Worm (Caenorhabditis elegans) whole organism, L3 larva: ENCODE data around the gene C06H2.2.

Source experiments
- R02D3.7 ChIP-seq: fragments of 150-350 bp; optimal IDR thresholded peaks from 2 replicates; lab custom pipeline; 2014; ENCODE audit warnings: missing biosample characterization, missing genetic modification characterization
- ZK546.5 ChIP-seq: sonication (generic microtip); optimal IDR thresholded peaks from 2 replicates; lab custom pipeline; 2017; ENCODE audit warnings: missing biosample characterization, missing genetic modification characterization
- ama-1 ChIP-seq: fragments of 150-350 bp; optimal IDR thresholded peaks from 2 replicates; lab custom pipeline; 2018
- ceh-16 ChIP-seq: sonication (generic microtip); optimal IDR thresholded peaks from 2 replicates; lab custom pipeline; 2017; ENCODE audit warnings: missing biosample characterization, missing genetic modification characterization
- ceh-28 ChIP-seq: fragments of 150-350 bp; optimal IDR thresholded peaks from 2 replicates; lab custom pipeline; 2014; ENCODE audit warnings: missing biosample characterization, missing genetic modification reagents, missing genetic modification characterization
- ceh-82 ChIP-seq: fragments of 150-350 bp; optimal IDR thresholded peaks from 2 replicates; lab custom pipeline; 2014; ENCODE audit warnings: missing biosample characterization, missing genetic modification characterization
- ceh-9 ChIP-seq: sonication (generic microtip); optimal IDR thresholded peaks from 2 replicates; lab custom pipeline; 2018; ENCODE audit warnings: missing biosample characterization, missing genetic modification characterization
- daf-12 ChIP-seq: fragments of 150-350 bp; optimal IDR thresholded peaks from 2 replicates; lab custom pipeline; 2014; ENCODE audit warnings: missing biosample characterization, missing genetic modification reagents, missing genetic modification characterization
- egl-27 ChIP-seq: sonication (generic microtip); optimal IDR thresholded peaks from 4 replicates; lab custom pipeline; 2017; ENCODE audit warnings: missing biosample characterization, missing genetic modification reagents, missing genetic modification characterization
- egl-5 ChIP-seq: fragments of 150-350 bp; optimal IDR thresholded peaks from 2 replicates; lab custom pipeline; 2017; ENCODE audit warnings: missing biosample characterization, missing genetic modification reagents, missing genetic modification characterization, inconsistent platforms
- elt-1 ChIP-seq: fragments of 150-350 bp; optimal IDR thresholded peaks from 2 replicates; lab custom pipeline; 2014; ENCODE audit warnings: missing biosample characterization, missing genetic modification characterization
- elt-2 ChIP-seq: sonication (generic microtip); optimal IDR thresholded peaks from 2 replicates; lab custom pipeline; 2016; ENCODE audit warnings: missing genetic modification reagents, mild to moderate bottlenecking, missing genetic modification characterization, missing compliant biosample characterization
- elt-3 ChIP-seq, 3 experiments: fragments of 150-350 bp in 1 of 3; sonication (generic microtip) in 2 of 3; optimal IDR thresholded peaks; 2 replicates in 2 of 3; 4 replicates in 1 of 3; lab custom pipeline; 2014 to 2017; ENCODE audit warnings: missing biosample characterization in 3 of 3, missing genetic modification characterization in 3 of 3
- eor-1 ChIP-seq, 2 experiments: fragments of 150-350 bp; optimal IDR thresholded peaks; 2 replicates each; lab custom pipeline; 2014 to 2018; ENCODE audit warnings: missing biosample characterization in 2 of 2, missing genetic modification characterization in 2 of 2
- fkh-10 ChIP-seq: sonication (generic microtip); optimal IDR thresholded peaks from 2 replicates; lab custom pipeline; 2017; ENCODE audit warnings: missing biosample characterization, missing genetic modification reagents, missing genetic modification characterization
- fos-1 ChIP-seq: fragments of 150-350 bp; optimal IDR thresholded peaks from 2 replicates; lab custom pipeline; 2014; ENCODE audit warnings: missing biosample characterization, missing genetic modification characterization
- hmg-11 ChIP-seq: sonication (generic microtip); optimal IDR thresholded peaks from 2 replicates; lab custom pipeline; 2016; ENCODE audit warnings: missing genetic modification characterization, missing compliant biosample characterization
- jun-1 ChIP-seq: fragments of 150-350 bp; optimal IDR thresholded peaks from 2 replicates; lab custom pipeline; 2014; ENCODE audit warnings: missing biosample characterization, missing genetic modification reagents, missing genetic modification characterization
- lin-15B ChIP-seq: fragments of 150-350 bp; optimal IDR thresholded peaks from 2 replicates; lab custom pipeline; 2014; ENCODE audit warnings: missing biosample characterization, missing genetic modification characterization
- lin-39 ChIP-seq: fragments of 150-350 bp; optimal IDR thresholded peaks from 2 replicates; lab custom pipeline; 2018; ENCODE audit warnings: missing biosample characterization, missing genetic modification reagents, missing genetic modification characterization
- lsy-12 ChIP-seq: sonication (generic microtip); optimal IDR thresholded peaks from 2 replicates; lab custom pipeline; 2016; ENCODE audit warnings: mild to moderate bottlenecking, missing genetic modification characterization, missing compliant biosample characterization
- mdl-1 ChIP-seq: fragments of 150-350 bp; optimal IDR thresholded peaks from 2 replicates; lab custom pipeline; 2014; ENCODE audit warnings: missing biosample characterization, missing genetic modification characterization
- nfya-1 ChIP-seq: sonication (generic microtip); optimal IDR thresholded peaks from 2 replicates; lab custom pipeline; 2017; ENCODE audit warnings: missing genetic modification characterization, mild to moderate bottlenecking, missing compliant biosample characterization, antibody characterized with exemption, moderate library complexity; ENCODE audit not compliant: insufficient read depth
- nhr-11 ChIP-seq: fragments of 150-350 bp; optimal IDR thresholded peaks from 2 replicates; lab custom pipeline; 2014; ENCODE audit warnings: missing biosample characterization, missing genetic modification characterization
- nhr-12 ChIP-seq: fragments of 150-350 bp; optimal IDR thresholded peaks from 2 replicates; lab custom pipeline; 2014; ENCODE audit warnings: missing biosample characterization, missing genetic modification characterization
- nhr-23 ChIP-seq: fragments of 150-350 bp; optimal IDR thresholded peaks from 2 replicates; lab custom pipeline; 2014; ENCODE audit warnings: missing biosample characterization, missing genetic modification reagents, missing genetic modification characterization
- nhr-25 ChIP-seq: sonication (generic microtip); optimal IDR thresholded peaks from 2 replicates; lab custom pipeline; 2017; ENCODE audit warnings: missing biosample characterization, missing genetic modification characterization
- nhr-28 ChIP-seq: fragments of 150-350 bp; optimal IDR thresholded peaks from 2 replicates; lab custom pipeline; 2014; ENCODE audit warnings: missing biosample characterization, missing genetic modification characterization
- nhr-43 ChIP-seq: sonication (generic microtip); optimal IDR thresholded peaks from 2 replicates; lab custom pipeline; 2016; ENCODE audit warnings: mild to moderate bottlenecking, missing genetic modification characterization, missing compliant biosample characterization; ENCODE audit not compliant: poor library complexity, severe bottlenecking
- nhr-67 ChIP-seq: fragments of 150-350 bp; optimal IDR thresholded peaks from 2 replicates; lab custom pipeline; 2014; ENCODE audit warnings: missing biosample characterization, missing genetic modification characterization
- nhr-77 ChIP-seq: fragments of 150-350 bp; optimal IDR thresholded peaks from 2 replicates; lab custom pipeline; 2014; ENCODE audit warnings: missing biosample characterization, missing genetic modification characterization
- pha-4 ChIP-seq: fragments of 150-350 bp; optimal IDR thresholded peaks from 2 replicates; lab custom pipeline; 2014; ENCODE audit warnings: missing biosample characterization, missing genetic modification reagents, missing genetic modification characterization
- skn-1 ChIP-seq: fragments of 150-350 bp; optimal IDR thresholded peaks from 2 replicates; lab custom pipeline; 2014; ENCODE audit warnings: missing biosample characterization, missing genetic modification characterization
- snpc-4 ChIP-seq: fragments of 150-350 bp; optimal IDR thresholded peaks from 2 replicates; lab custom pipeline; 2014; ENCODE audit warnings: missing biosample characterization, missing genetic modification characterization
- tbx-2 ChIP-seq: sonication (generic microtip); optimal IDR thresholded peaks from 2 replicates; lab custom pipeline; 2016; ENCODE audit warnings: mild to moderate bottlenecking, missing genetic modification characterization, missing compliant biosample characterization
- unc-39 ChIP-seq: sonication (generic microtip); optimal IDR thresholded peaks from 4 replicates; lab custom pipeline; 2017; ENCODE audit warnings: missing biosample characterization, missing genetic modification characterization
- zag-1 ChIP-seq: fragments of 150-350 bp; optimal IDR thresholded peaks from 2 replicates; lab custom pipeline; 2014; ENCODE audit warnings: missing biosample characterization, missing genetic modification characterization
- ztf-11 ChIP-seq: fragments of 150-350 bp; optimal IDR thresholded peaks from 2 replicates; lab custom pipeline; 2014; ENCODE audit warnings: missing biosample characterization, missing genetic modification characterization
- ztf-4 ChIP-seq: fragments of 150-350 bp; optimal IDR thresholded peaks from 2 replicates; lab custom pipeline; 2014; ENCODE audit warnings: missing biosample characterization, missing genetic modification characterization

The C06H2.2 gene

DNA sequence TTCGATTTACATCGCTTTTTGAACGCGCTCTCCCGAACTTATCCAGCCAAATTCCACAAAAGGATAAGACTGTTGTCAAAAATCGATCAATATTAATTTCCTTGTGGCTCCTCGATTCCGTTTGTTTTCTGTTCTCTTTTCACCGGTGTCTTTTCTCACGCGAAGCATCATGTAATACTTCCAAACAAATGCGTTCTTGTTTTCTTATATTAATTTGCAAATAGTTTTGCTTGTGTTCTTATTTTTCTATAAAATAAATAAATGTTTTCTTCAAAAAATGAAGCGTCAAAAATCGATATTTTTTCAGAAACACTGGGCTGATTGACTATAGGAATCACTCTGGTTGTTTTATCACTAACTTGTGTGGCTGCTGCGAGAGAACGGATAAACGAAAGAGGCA lies 11.4 kb upstream of the C06H2.2 start, which contains the start of gene math-33:
TSS of gene math-33 (plus strand) at position 301 of the 400 bp plus-strand sequence.
- TF ChIP-seq fos-1 (tag; lab: Kevin White, UChicago) (no peak), ceh-16 (tag; lab: Kevin White, UChicago) (no peak), nhr-77 (tag; lab: Kevin White, UChicago) (no peak), R02D3.7 (tag; lab: Kevin White, UChicago) (no peak), nhr-12 (no peak), nhr-67 (no peak), egl-27 (tag; lab: Kevin White, UChicago) (no peak)
- TF ChIP-seq, all 47 proteins: peak for 0

- TF ChIP-seq nhr-25 (tag; lab: Kevin White, UChicago) (no peak), ama-1 (peak; percentile 17), nhr-43 (tag; lab: Kevin White, UChicago) (peak; percentile 60)
These were observed 6.8 kb upstream of the C06H2.2 start for ce11 chrV:11118179-11118725.

- TF ChIP-seq ztf-4 (tag; lab: Kevin White, UChicago), result no peak
- no peak for TF ChIP-seq nfya-1 (tag; lab: Kevin White, UChicago)
- TF ChIP-seq ama-1, result peak; percentile 54
- no peak for TF ChIP-seq nhr-67
- no peak for TF ChIP-seq ztf-11 (tag; lab: Kevin White, UChicago)
- no peak for TF ChIP-seq ceh-16 (tag; lab: Kevin White, UChicago)
- no peak for TF ChIP-seq lin-15B (tag; lab: Kevin White, UChicago)
- no peak for TF ChIP-seq snpc-4 (tag; lab: Kevin White, UChicago)
These were observed 5.7 kb upstream of the C06H2.2 start, which contains the start of gene scb-1 for ce11 chrV:11119294-11119755. Gene scb-1, minus strand, starts transcription at chrV:11119705.

DNA sequence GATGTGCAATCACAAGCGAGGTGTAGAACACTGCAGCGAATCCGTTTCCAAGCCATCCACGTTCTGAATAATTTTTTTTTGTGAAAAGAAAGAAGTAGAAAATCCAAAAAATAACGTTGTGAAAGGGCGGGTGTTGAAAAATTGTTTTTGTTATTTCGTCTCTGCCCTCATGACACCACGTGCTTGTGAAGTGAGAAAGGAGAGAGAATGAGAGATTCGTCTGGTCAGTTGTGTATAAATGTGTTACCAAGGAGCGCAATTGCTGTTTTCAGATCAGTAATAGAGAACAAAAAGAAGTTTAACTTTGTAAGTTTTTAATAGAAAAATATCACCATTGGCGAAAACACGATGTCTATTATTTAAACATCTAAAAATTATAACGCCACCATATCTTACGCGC lies 3.8 kb upstream of the C06H2.2 start:
- TF ChIP-seq egl-5 (tag; lab: Kevin White, UChicago) (peak; percentile 30), unc-39 (tag; lab: Kevin White, UChicago) (no peak), ama-1 (no peak), egl-27 (tag; lab: Kevin White, UChicago) (no peak), nhr-28 (tag; lab: Kevin White, UChicago) (no peak), fos-1 (tag; lab: Kevin White, UChicago) (no peak), ztf-11 (tag; lab: Kevin White, UChicago) (no peak), nfya-1 (tag; lab: Kevin White, UChicago) (peak; percentile 57), zag-1 (tag; lab: Kevin White, UChicago) (no peak), nhr-67 (no peak), hmg-11 (tag; lab: Kevin White, UChicago) (peak; percentile 39), elt-3 (tag; optimal IDR thresholded peaks at IDR 0.05; lab: Kevin White, UChicago) (no peak), lsy-12 (no peak), lin-39 (peak; percentile 52), nhr-11 (tag; lab: Kevin White, UChicago) (no peak), nhr-12 (no peak), lin-15B (tag; lab: Kevin White, UChicago) (peak; percentile 64), ceh-82 (tag; lab: Kevin White, UChicago) (no peak), fkh-10 (GFP tag; lab: Kevin White, UChicago) (no peak), tbx-2 (no peak), ceh-16 (tag; lab: Kevin White, UChicago) (no peak), eor-1 (tag; optimal IDR thresholded peaks at IDR 0.05; lab: Kevin White, UChicago) (no peak), nhr-23 (tag; lab: Kevin White, UChicago) (peak; percentile 36), daf-12 (tag; lab: Kevin White, UChicago) (no peak), elt-1 (tag; lab: Kevin White, UChicago) (no peak), snpc-4 (tag; lab: Kevin White, UChicago) (peak; percentile 30), skn-1 (tag; lab: Kevin White, UChicago) (no peak), jun-1 (no peak), ceh-9 (tag; lab: Kevin White, UChicago) (no peak), elt-2 (tag; lab: Kevin White, UChicago) (no peak), mdl-1 (tag; lab: Kevin White, UChicago) (no peak), ZK546.5 (tag; lab: Kevin White, UChicago) (no peak), nhr-77 (tag; lab: Kevin White, UChicago) (no peak), ceh-28 (tag; lab: Kevin White, UChicago) (no peak), nhr-43 (tag; lab: Kevin White, UChicago) (no peak), pha-4 (tag; lab: Kevin White, UChicago) (peak; percentile 69), ztf-4 (tag; lab: Kevin White, UChicago) (no peak)
